Worm (Caenorhabditis elegans) whole organism, L4/young adult: ENCODE data around the gene M05D6.3.

Source experiments
- W03F9.2 ChIP-seq: fragments of 150-350 bp; optimal IDR thresholded peaks from 2 replicates; lab custom pipeline; 2014; ENCODE audit warnings: missing biosample characterization, missing genetic modification characterization
- dao-5 ChIP-seq: sonication (generic microtip); optimal IDR thresholded peaks from 2 replicates; lab custom pipeline; 2016; ENCODE audit warnings: missing genotype, missing genetic modification characterization, moderate library complexity, missing compliant biosample characterization

- TF ChIP-seq W03F9.2: no peak
- TF ChIP-seq dao-5 (tag; lab: Kevin White, UChicago): no peak
Measured at ce11 chrII:8485603-8486002, 10.0 kb downstream of the M05D6.3 start, which contains the start of gene gbh-2.
